Worm (Caenorhabditis elegans) whole organism, L1 larva: ENCODE measurements around the gene nhr-1.

ENCODE experiments used
- C04F5.9 ChIP-seq: sonication (generic microtip); optimal IDR thresholded peaks from 2 replicates; lab custom pipeline; 2016; ENCODE audit warnings: missing genetic modification characterization, missing compliant biosample characterization
- C16A3.4 ChIP-seq: fragments of 150-350 bp; optimal IDR thresholded peaks from 2 replicates; lab custom pipeline; 2014; ENCODE audit warnings: missing biosample characterization, missing genetic modification characterization
- C34B4.2 ChIP-seq: sonication (generic microtip); optimal IDR thresholded peaks from 2 replicates; lab custom pipeline; 2017; ENCODE audit warnings: mild to moderate bottlenecking, missing genetic modification characterization, missing compliant biosample characterization
- Y116A8C.19 ChIP-seq: sonication (generic microtip); optimal IDR thresholded peaks from 2 replicates; lab custom pipeline; 2016; ENCODE audit warnings: missing compliant biosample characterization, missing genetic modification characterization, borderline replicate concordance
- aha-1 ChIP-seq: fragments of 150-350 bp; optimal IDR thresholded peaks from 2 replicates; lab custom pipeline; 2014; ENCODE audit warnings: missing biosample characterization, missing genetic modification characterization
- aly-2 ChIP-seq: fragments of 150-350 bp; optimal IDR thresholded peaks from 2 replicates; lab custom pipeline; 2014; ENCODE audit warnings: missing biosample characterization, missing genetic modification characterization
- ceh-63 ChIP-seq: fragments of 200-800 bp; sonication (Bioruptor generic); optimal IDR thresholded peaks from 2 replicates; lab custom pipeline; 2018; ENCODE audit warnings: mild to moderate bottlenecking, missing genetic modification characterization, missing compliant biosample characterization
- ceh-8 ChIP-seq: fragments of 200-800 bp; sonication (Bioruptor generic); optimal IDR thresholded peaks from 2 replicates; lab custom pipeline; 2018; ENCODE audit warnings: mild to moderate bottlenecking, missing genetic modification characterization, moderate library complexity, missing compliant biosample characterization
- ceh-82 ChIP-seq, 3 experiments: fragments of 150-350 bp in 1 of 3; sonication (generic microtip) in 2 of 3; optimal IDR thresholded peaks; 2 replicates each; lab custom pipeline; 2014 to 2017; ENCODE audit warnings: missing biosample characterization in 3 of 3, missing genetic modification characterization in 3 of 3
- ceh-88 ChIP-seq: fragments of 200-800 bp; sonication (Bioruptor generic); IDR thresholded peaks from 2 replicates; pipeline ENCODE4 v1.3.6; 2022; ENCODE audit warnings: missing genetic modification characterization, missing compliant biosample characterization
- ceh-90 ChIP-seq: sonication (generic microtip); optimal IDR thresholded peaks from 2 replicates; lab custom pipeline; 2016; ENCODE audit warnings: missing genetic modification characterization, missing compliant biosample characterization
- dpl-1 ChIP-seq, 3 experiments: fragments of 150-350 bp in 2 of 3; sonication (generic microtip) in 1 of 3; optimal IDR thresholded peaks; 2 replicates each; lab custom pipeline; 2014 to 2017; ENCODE audit warnings: missing biosample characterization in 3 of 3, missing genetic modification characterization in 3 of 3, missing genetic modification reagents in 3 of 3
- dsc-1 ChIP-seq: sonication (generic microtip); optimal IDR thresholded peaks from 2 replicates; lab custom pipeline; 2016; ENCODE audit warnings: mild to moderate bottlenecking, missing genetic modification characterization, missing compliant biosample characterization
- efl-1 ChIP-seq, 4 experiments: fragments of 150-350 bp; optimal IDR thresholded peaks in 3 of 4; peaks in 1 of 4; 1 replicate in 1 of 4; 2 replicates in 3 of 4; lab custom pipeline; 2014; ENCODE audit warnings: missing biosample characterization in 2 of 4, missing genetic modification characterization in 2 of 4, missing genetic modification reagents in 2 of 4
- elt-2 ChIP-seq: sonication (generic microtip); optimal IDR thresholded peaks from 2 replicates; lab custom pipeline; 2016; ENCODE audit warnings: missing genetic modification characterization, mild to moderate bottlenecking, inconsistent platforms, missing compliant biosample characterization, missing genetic modification reagents
- elt-3 ChIP-seq, 6 experiments: fragments of 150-350 bp in 1 of 6; sonication (generic microtip); optimal IDR thresholded peaks; 2 replicates each; lab custom pipeline; 2017 to 2018; ENCODE audit warnings: missing biosample characterization in 6 of 6, missing genetic modification characterization in 6 of 6, inconsistent platforms in 1 of 6
- fkh-10 ChIP-seq: sonication (generic microtip); optimal IDR thresholded peaks from 2 replicates; lab custom pipeline; 2017; ENCODE audit warnings: missing biosample characterization, missing genetic modification reagents, missing genetic modification characterization
- fkh-4 ChIP-seq: sonication (generic microtip); optimal IDR thresholded peaks from 2 replicates; lab custom pipeline; 2016; ENCODE audit warnings: missing compliant biosample characterization, missing genetic modification characterization, borderline replicate concordance
- fkh-8 ChIP-seq: sonication (generic microtip); optimal IDR thresholded peaks from 2 replicates; lab custom pipeline; 2016; ENCODE audit warnings: mild to moderate bottlenecking, missing genetic modification characterization, missing compliant biosample characterization
- grh-1 ChIP-seq: fragments of 200-800 bp; sonication (Bioruptor generic); IDR thresholded peaks from 2 replicates; pipeline ENCODE4 v1.3.6; 2022; ENCODE audit warnings: missing genetic modification reagents, missing genetic modification characterization, missing compliant biosample characterization
- hpl-2 ChIP-seq: fragments of 150-350 bp; optimal IDR thresholded peaks from 2 replicates; lab custom pipeline; 2014; ENCODE audit warnings: missing biosample characterization, missing genetic modification reagents, missing genetic modification characterization
- lin-14 ChIP-seq: fragments of 200-800 bp; sonication (Bioruptor generic); optimal IDR thresholded peaks from 2 replicates; lab custom pipeline; 2018; ENCODE audit warnings: mild to moderate bottlenecking, missing genetic modification characterization, moderate library complexity, missing compliant biosample characterization
- lin-35 ChIP-seq, 2 experiments: fragments of 150-350 bp; optimal IDR thresholded peaks; 2 replicates each; lab custom pipeline; 2014; ENCODE audit warnings: missing biosample characterization in 2 of 2, missing genetic modification characterization in 2 of 2, missing genetic modification reagents in 2 of 2
- lin-39 ChIP-seq: fragments of 150-350 bp; optimal IDR thresholded peaks from 2 replicates; lab custom pipeline; 2014; ENCODE audit warnings: missing biosample characterization, missing genetic modification reagents, missing genetic modification characterization
- lir-3 ChIP-seq: sonication (generic microtip); optimal IDR thresholded peaks from 2 replicates; lab custom pipeline; 2016; ENCODE audit warnings: mild to moderate bottlenecking, missing genetic modification characterization, moderate library complexity, missing compliant biosample characterization; ENCODE audit not compliant: poor library complexity
- lsy-2 ChIP-seq, 2 experiments: fragments of 150-350 bp; optimal IDR thresholded peaks; 2 replicates each; lab custom pipeline; 2014; ENCODE audit warnings: missing biosample characterization in 2 of 2, missing genetic modification characterization in 2 of 2
- mab-9 ChIP-seq: fragments of 200-800 bp; sonication (Bioruptor generic); IDR thresholded peaks from 2 replicates; pipeline ENCODE4 v1.3.6; 2022; ENCODE audit warnings: missing genetic modification reagents, missing genetic modification characterization, missing compliant biosample characterization
- mdl-1 ChIP-seq, 2 experiments: fragments of 150-350 bp; optimal IDR thresholded peaks; 2 replicates each; lab custom pipeline; 2014 to 2017; ENCODE audit warnings: missing biosample characterization in 2 of 2, missing genetic modification characterization in 2 of 2, inconsistent platforms in 1 of 2
- mef-2 ChIP-seq: fragments of 150-350 bp; optimal IDR thresholded peaks from 2 replicates; lab custom pipeline; 2014; ENCODE audit warnings: missing biosample characterization, missing genetic modification characterization
- mep-1 ChIP-seq: fragments of 150-350 bp; optimal IDR thresholded peaks from 2 replicates; lab custom pipeline; 2014; ENCODE audit warnings: missing biosample characterization, missing genetic modification characterization
- nhr-19 ChIP-seq: fragments of 200-800 bp; sonication (Bioruptor generic); conservative IDR thresholded peaks from 2 replicates; pipeline ENCODE4 v1.3.6; 2022; ENCODE audit warnings: missing genetic modification characterization, missing compliant biosample characterization
- nhr-20 ChIP-seq: sonication (generic microtip); optimal IDR thresholded peaks from 2 replicates; lab custom pipeline; 2016; ENCODE audit warnings: mild to moderate bottlenecking, missing genetic modification characterization, missing compliant biosample characterization
- nhr-237 ChIP-seq: fragments of 150-350 bp; optimal IDR thresholded peaks from 2 replicates; lab custom pipeline; 2014; ENCODE audit warnings: missing biosample characterization, missing genetic modification characterization
- nhr-28 ChIP-seq: fragments of 150-350 bp; optimal IDR thresholded peaks from 2 replicates; lab custom pipeline; 2014; ENCODE audit warnings: missing biosample characterization, missing genetic modification characterization
- nhr-71 ChIP-seq: sonication (generic microtip); optimal IDR thresholded peaks from 2 replicates; lab custom pipeline; 2016; ENCODE audit warnings: mild to moderate bottlenecking, missing genetic modification characterization, moderate library complexity, missing compliant biosample characterization
- nhr-90 ChIP-seq: sonication (generic microtip); optimal IDR thresholded peaks from 2 replicates; lab custom pipeline; 2016; ENCODE audit warnings: mild to moderate bottlenecking, missing genetic modification characterization, missing compliant biosample characterization; ENCODE audit not compliant: poor library complexity
- pax-3 ChIP-seq: fragments of 200-800 bp; sonication (Bioruptor generic); optimal IDR thresholded peaks from 2 replicates; lab custom pipeline; 2018; ENCODE audit warnings: mild to moderate bottlenecking, missing genetic modification characterization, moderate library complexity, missing compliant biosample characterization
- pqm-1 ChIP-seq: sonication (generic microtip); optimal IDR thresholded peaks from 3 replicates; lab custom pipeline; 2017; ENCODE audit warnings: missing biosample characterization, missing genetic modification characterization
- rnt-1 ChIP-seq: sonication (generic microtip); optimal IDR thresholded peaks from 2 replicates; lab custom pipeline; 2016; ENCODE audit warnings: mild to moderate bottlenecking, missing genetic modification characterization, moderate library complexity, missing compliant biosample characterization
- skn-1 ChIP-seq: fragments of 150-350 bp; optimal IDR thresholded peaks from 2 replicates; lab custom pipeline; 2014; ENCODE audit warnings: missing biosample characterization, missing genetic modification characterization
- snpc-4 ChIP-seq: fragments of 150-350 bp; optimal IDR thresholded peaks from 2 replicates; lab custom pipeline; 2014; ENCODE audit warnings: missing biosample characterization, missing genetic modification characterization
- snu-23 ChIP-seq: sonication (generic microtip); optimal IDR thresholded peaks from 2 replicates; lab custom pipeline; 2016; ENCODE audit warnings: missing genetic modification characterization, missing compliant biosample characterization
- tbx-2 ChIP-seq: sonication (generic microtip); optimal IDR thresholded peaks from 2 replicates; lab custom pipeline; 2016; ENCODE audit warnings: missing genetic modification characterization, missing compliant biosample characterization
- tlp-1 ChIP-seq: fragments of 150-350 bp; optimal IDR thresholded peaks from 2 replicates; lab custom pipeline; 2014; ENCODE audit warnings: missing biosample characterization, missing genetic modification characterization
- unc-30 ChIP-seq: sonication (generic microtip); optimal IDR thresholded peaks from 2 replicates; lab custom pipeline; 2017; ENCODE audit warnings: missing biosample characterization, missing genetic modification characterization
- unc-62 ChIP-seq: fragments of 150-350 bp; optimal IDR thresholded peaks from 2 replicates; lab custom pipeline; 2014; ENCODE audit warnings: missing biosample characterization, missing genetic modification reagents, missing genetic modification characterization
- unc-86 ChIP-seq: sonication (generic microtip); optimal IDR thresholded peaks from 2 replicates; lab custom pipeline; 2016; ENCODE audit warnings: missing genetic modification characterization, missing compliant biosample characterization
- vab-15 ChIP-seq: sonication (generic microtip); optimal IDR thresholded peaks from 2 replicates; lab custom pipeline; 2017; ENCODE audit warnings: missing genotype, mild to moderate bottlenecking, missing genetic modification characterization, missing compliant biosample characterization
- zip-4 ChIP-seq: fragments of 200-800 bp; sonication (Bioruptor generic); optimal IDR thresholded peaks from 2 replicates; lab custom pipeline; 2018; ENCODE audit warnings: mild to moderate bottlenecking, missing genetic modification characterization, moderate library complexity, missing compliant biosample characterization
- ztf-11 ChIP-seq, 2 experiments: sonication (generic microtip); optimal IDR thresholded peaks; 2 replicates each; lab custom pipeline; 2016 to 2017; ENCODE audit warnings: missing genetic modification characterization in 2 of 2, missing biosample characterization in 1 of 2, missing compliant biosample characterization in 1 of 2
- ztf-4 ChIP-seq: fragments of 150-350 bp; optimal IDR thresholded peaks from 2 replicates; lab custom pipeline; 2014; ENCODE audit warnings: missing biosample characterization, missing genetic modification characterization

The nhr-1 gene

DNA sequence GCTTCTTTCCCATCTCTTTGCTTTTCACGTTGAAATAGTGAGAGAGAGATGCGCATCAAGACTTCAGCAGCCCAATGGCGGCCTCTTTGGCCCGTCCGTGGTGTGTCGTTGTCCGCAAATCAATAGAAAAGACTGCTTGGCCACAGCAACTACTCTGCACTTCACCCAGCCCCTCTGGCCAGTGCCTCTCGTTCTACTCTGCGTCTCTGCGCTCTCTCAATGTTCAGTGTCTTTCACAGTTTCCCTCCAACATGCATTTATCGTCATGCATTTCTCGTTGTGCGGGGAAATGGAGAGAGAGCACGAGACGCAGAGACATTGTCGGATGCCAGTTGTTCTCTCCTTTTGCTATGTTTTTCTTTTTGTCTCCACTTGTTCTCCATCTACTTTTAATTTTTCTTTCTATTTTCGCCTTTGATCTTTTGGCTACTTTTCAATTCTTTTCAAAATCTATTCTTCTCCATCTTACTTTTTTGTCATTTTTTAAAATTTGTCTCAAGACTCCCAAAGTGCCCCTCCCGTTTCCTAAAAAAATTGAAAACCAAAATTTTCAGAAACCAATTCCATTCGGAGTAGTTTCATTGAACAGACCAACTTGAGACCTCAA lies at the start of gene nhr-1:
TSS of gene nhr-1 (plus strand) at position 557 of the 607 bp plus-strand sequence.
- peak in 2 of 3 experiments; percentile 34 to 35 for TF ChIP-seq dpl-1 (GFP tag; optimal IDR thresholded peaks at IDR 0.05; lab: Kevin White, UChicago)
- peak; percentile 96 for TF ChIP-seq nhr-20 (tag; lab: Kevin White, UChicago)
- peak; percentile 88 for TF ChIP-seq dsc-1 (tag; lab: Kevin White, UChicago)
- TF ChIP-seq skn-1 (tag; lab: Kevin White, UChicago): peak; percentile 64
- TF ChIP-seq fkh-4 (tag; lab: Kevin White, UChicago): no peak
- peak; percentile 74 to 88 for TF ChIP-seq lsy-2 (tag; optimal IDR thresholded peaks at IDR 0.05; lab: Kevin White, UChicago)
- TF ChIP-seq fkh-8 (tag; lab: Kevin White, UChicago): peak; percentile 86
- TF ChIP-seq lir-3 (tag; lab: Kevin White, UChicago): peak; percentile 59
- no peak for TF ChIP-seq C04F5.9 (tag; lab: Kevin White, UChicago)
- TF ChIP-seq pax-3 (tag; lab: Kevin White, UChicago): no peak
- peak; percentile 88 for TF ChIP-seq rnt-1 (tag; lab: Kevin White, UChicago)
- no peak for TF ChIP-seq unc-62 (GFP tag; lab: Kevin White, UChicago)
- peak; percentile 77 for TF ChIP-seq ceh-8 (GFP tag; lab: Kevin White, UChicago)
- TF ChIP-seq lin-14 (GFP tag; lab: Kevin White, UChicago): peak; percentile 98
- no peak for TF ChIP-seq aha-1 (tag; lab: Kevin White, UChicago)
- peak; percentile 44; the same call in 1 of the 2 replicates for TF ChIP-seq grh-1
- TF ChIP-seq Y116A8C.19 (tag; lab: Kevin White, UChicago): no peak
- TF ChIP-seq hpl-2 (GFP tag; lab: Kevin White, UChicago): no peak
- TF ChIP-seq tlp-1: no peak
- peak in 1 of 2 experiments; percentile 18 for TF ChIP-seq ztf-11 (tag; optimal IDR thresholded peaks at IDR 0.05; lab: Kevin White, UChicago)
- peak; percentile 83 for TF ChIP-seq nhr-19
- TF ChIP-seq tbx-2: peak; percentile 89
- TF ChIP-seq vab-15 (tag; lab: Kevin White, UChicago): no peak
- TF ChIP-seq lin-39: peak; percentile 28
- TF ChIP-seq pqm-1 (tag; lab: Kevin White, UChicago): no peak
- TF ChIP-seq aly-2 (tag; lab: Kevin White, UChicago): peak; percentile 43
- peak; percentile 74 for TF ChIP-seq mef-2 (tag; lab: Kevin White, UChicago)
- no peak for TF ChIP-seq ceh-88 (GFP tag; lab: Robert Waterston, UW)
- peak; percentile 96 for TF ChIP-seq nhr-71 (tag; lab: Kevin White, UChicago)
- peak; percentile 4 for TF ChIP-seq ceh-63
- TF ChIP-seq ceh-82 (tag; optimal IDR thresholded peaks at IDR 0.05; lab: Kevin White, UChicago): peak; percentile 69 to 81 (median 79)
- TF ChIP-seq nhr-237 (tag; lab: Kevin White, UChicago): peak; percentile 25
- peak; percentile 87 for TF ChIP-seq unc-86
- TF ChIP-seq ztf-4 (tag; lab: Kevin White, UChicago): peak; percentile 85
- TF ChIP-seq snpc-4 (tag; lab: Kevin White, UChicago): peak; percentile 29
- TF ChIP-seq snu-23 (GFP tag; lab: Kevin White, UChicago): peak; percentile 95
- TF ChIP-seq mab-9: no peak
- peak; percentile 54 to 74 for TF ChIP-seq lin-35 (GFP tag; optimal IDR thresholded peaks at IDR 0.05; lab: Kevin White, UChicago)
- TF ChIP-seq zip-4 (GFP tag; lab: Kevin White, UChicago): peak; percentile 22
- TF ChIP-seq C34B4.2 (tag; lab: Kevin White, UChicago): no peak
- TF ChIP-seq fkh-10 (GFP tag; lab: Kevin White, UChicago): peak; percentile 72
- TF ChIP-seq elt-3 (tag; optimal IDR thresholded peaks at IDR 0.05; lab: Kevin White, UChicago): peak in 2 of 6 experiments; percentile 52 to 61
- TF ChIP-seq efl-1 (optimal IDR thresholded peaks at IDR 0.05; lab: Kevin White, UChicago): peak; percentile 61 to 77
- TF ChIP-seq efl-1 (GFP tag; optimal IDR thresholded peaks at IDR 0.05 in 1 of 2; lab: Kevin White, UChicago): no peak
- peak; percentile 20 for TF ChIP-seq elt-2 (tag; lab: Kevin White, UChicago)
- TF ChIP-seq C16A3.4: peak; percentile 69
- TF ChIP-seq unc-30: no peak
- TF ChIP-seq mep-1 (tag; lab: Kevin White, UChicago): peak; percentile 86
- TF ChIP-seq ceh-90 (tag; lab: Kevin White, UChicago): no peak
- TF ChIP-seq nhr-90: peak; percentile 67
- TF ChIP-seq mdl-1 (tag; optimal IDR thresholded peaks at IDR 0.05; lab: Kevin White, UChicago): peak; percentile 41 to 92
- no peak for TF ChIP-seq nhr-28 (tag; lab: Kevin White, UChicago)
